Worm (Caenorhabditis elegans) whole organism, L1 larva: ENCODE results near the gene C06E4.3.

Source experiments
- C04F5.9 ChIP-seq: sonication (generic microtip); optimal IDR thresholded peaks from 2 replicates; lab custom pipeline; 2016; ENCODE audit warnings: missing genetic modification characterization, missing compliant biosample characterization
- C16A3.4 ChIP-seq: fragments of 150-350 bp; optimal IDR thresholded peaks from 2 replicates; lab custom pipeline; 2014; ENCODE audit warnings: missing biosample characterization, missing genetic modification characterization
- F16B12.6 ChIP-seq: fragments of 150-350 bp; optimal IDR thresholded peaks from 2 replicates; lab custom pipeline; 2014; ENCODE audit warnings: missing biosample characterization, missing genetic modification characterization
- alr-1 ChIP-seq: fragments of 200-800 bp; sonication (Bioruptor generic); optimal IDR thresholded peaks from 2 replicates; lab custom pipeline; 2018; ENCODE audit warnings: borderline replicate concordance, mild to moderate bottlenecking, missing genetic modification characterization, missing compliant biosample characterization
- ceh-8 ChIP-seq: fragments of 200-800 bp; sonication (Bioruptor generic); optimal IDR thresholded peaks from 2 replicates; lab custom pipeline; 2018; ENCODE audit warnings: mild to moderate bottlenecking, missing genetic modification characterization, moderate library complexity, missing compliant biosample characterization
- ceh-82 ChIP-seq, 3 experiments: fragments of 150-350 bp in 1 of 3; sonication (generic microtip) in 2 of 3; optimal IDR thresholded peaks; 2 replicates each; lab custom pipeline; 2014 to 2017; ENCODE audit warnings: missing biosample characterization in 3 of 3, missing genetic modification characterization in 3 of 3
- ceh-90 ChIP-seq: sonication (generic microtip); optimal IDR thresholded peaks from 2 replicates; lab custom pipeline; 2016; ENCODE audit warnings: missing genetic modification characterization, missing compliant biosample characterization
- dsc-1 ChIP-seq: sonication (generic microtip); optimal IDR thresholded peaks from 2 replicates; lab custom pipeline; 2016; ENCODE audit warnings: mild to moderate bottlenecking, missing genetic modification characterization, missing compliant biosample characterization
- fkh-10 ChIP-seq: sonication (generic microtip); optimal IDR thresholded peaks from 2 replicates; lab custom pipeline; 2017; ENCODE audit warnings: missing biosample characterization, missing genetic modification reagents, missing genetic modification characterization
- fkh-4 ChIP-seq: sonication (generic microtip); optimal IDR thresholded peaks from 2 replicates; lab custom pipeline; 2016; ENCODE audit warnings: missing compliant biosample characterization, missing genetic modification characterization, borderline replicate concordance
- fkh-8 ChIP-seq: sonication (generic microtip); optimal IDR thresholded peaks from 2 replicates; lab custom pipeline; 2016; ENCODE audit warnings: mild to moderate bottlenecking, missing genetic modification characterization, missing compliant biosample characterization
- isw-1 ChIP-seq: fragments of 200-800 bp; sonication (Bioruptor generic); IDR thresholded peaks from 2 replicates; pipeline ENCODE4 v1.3.6; 2022; ENCODE audit warnings: missing genetic modification characterization, missing compliant biosample characterization
- lin-14 ChIP-seq: fragments of 200-800 bp; sonication (Bioruptor generic); optimal IDR thresholded peaks from 2 replicates; lab custom pipeline; 2018; ENCODE audit warnings: mild to moderate bottlenecking, missing genetic modification characterization, moderate library complexity, missing compliant biosample characterization
- lin-15B ChIP-seq: fragments of 150-350 bp; sonication (generic microtip); optimal IDR thresholded peaks from 3 replicates; lab custom pipeline; 2014; ENCODE audit warnings: missing biosample characterization, missing genetic modification characterization
- lin-35 ChIP-seq, 2 experiments: fragments of 150-350 bp; optimal IDR thresholded peaks; 2 replicates each; lab custom pipeline; 2014; ENCODE audit warnings: missing biosample characterization in 2 of 2, missing genetic modification characterization in 2 of 2, missing genetic modification reagents in 2 of 2
- lir-3 ChIP-seq: sonication (generic microtip); optimal IDR thresholded peaks from 2 replicates; lab custom pipeline; 2016; ENCODE audit warnings: mild to moderate bottlenecking, missing genetic modification characterization, moderate library complexity, missing compliant biosample characterization; ENCODE audit not compliant: poor library complexity
- lsy-2 ChIP-seq, 2 experiments: fragments of 150-350 bp; optimal IDR thresholded peaks; 2 replicates each; lab custom pipeline; 2014; ENCODE audit warnings: missing biosample characterization in 2 of 2, missing genetic modification characterization in 2 of 2
- mep-1 ChIP-seq: fragments of 150-350 bp; optimal IDR thresholded peaks from 2 replicates; lab custom pipeline; 2014; ENCODE audit warnings: missing biosample characterization, missing genetic modification characterization
- nhr-11 ChIP-seq: fragments of 150-350 bp; optimal IDR thresholded peaks from 2 replicates; lab custom pipeline; 2014; ENCODE audit warnings: missing biosample characterization, missing genetic modification characterization
- nhr-19 ChIP-seq: fragments of 200-800 bp; sonication (Bioruptor generic); conservative IDR thresholded peaks from 2 replicates; pipeline ENCODE4 v1.3.6; 2022; ENCODE audit warnings: missing genetic modification characterization, missing compliant biosample characterization
- nhr-20 ChIP-seq: sonication (generic microtip); optimal IDR thresholded peaks from 2 replicates; lab custom pipeline; 2016; ENCODE audit warnings: mild to moderate bottlenecking, missing genetic modification characterization, missing compliant biosample characterization
- nhr-237 ChIP-seq: fragments of 150-350 bp; optimal IDR thresholded peaks from 2 replicates; lab custom pipeline; 2014; ENCODE audit warnings: missing biosample characterization, missing genetic modification characterization
- nhr-28 ChIP-seq: fragments of 150-350 bp; optimal IDR thresholded peaks from 2 replicates; lab custom pipeline; 2014; ENCODE audit warnings: missing biosample characterization, missing genetic modification characterization
- nhr-47 ChIP-seq: sonication (generic microtip); optimal IDR thresholded peaks from 2 replicates; lab custom pipeline; 2016; ENCODE audit warnings: mild to moderate bottlenecking, missing genetic modification characterization, moderate library complexity, missing compliant biosample characterization
- nhr-71 ChIP-seq: sonication (generic microtip); optimal IDR thresholded peaks from 2 replicates; lab custom pipeline; 2016; ENCODE audit warnings: mild to moderate bottlenecking, missing genetic modification characterization, moderate library complexity, missing compliant biosample characterization
- nhr-84 ChIP-seq: sonication (generic microtip); optimal IDR thresholded peaks from 2 replicates; lab custom pipeline; 2017; ENCODE audit warnings: missing biosample characterization, missing genetic modification characterization
- nhr-85 ChIP-seq: sonication (generic microtip); peaks from one replicate; lab custom pipeline; 2016; ENCODE audit warnings: missing genetic modification characterization, inconsistent platforms, missing compliant biosample characterization
- pag-3 ChIP-seq: sonication (generic microtip); optimal IDR thresholded peaks from 2 replicates; lab custom pipeline; 2017; ENCODE audit warnings: missing genetic modification characterization, mild to moderate bottlenecking, missing compliant biosample characterization, antibody characterized with exemption, borderline replicate concordance; ENCODE audit not compliant: insufficient read depth
- pqm-1 ChIP-seq: sonication (generic microtip); optimal IDR thresholded peaks from 3 replicates; lab custom pipeline; 2017; ENCODE audit warnings: missing biosample characterization, missing genetic modification characterization
- skn-1 ChIP-seq: fragments of 150-350 bp; optimal IDR thresholded peaks from 2 replicates; lab custom pipeline; 2014; ENCODE audit warnings: missing biosample characterization, missing genetic modification characterization
- snpc-4 ChIP-seq: fragments of 150-350 bp; optimal IDR thresholded peaks from 2 replicates; lab custom pipeline; 2014; ENCODE audit warnings: missing biosample characterization, missing genetic modification characterization
- snu-23 ChIP-seq: sonication (generic microtip); optimal IDR thresholded peaks from 2 replicates; lab custom pipeline; 2016; ENCODE audit warnings: missing genetic modification characterization, missing compliant biosample characterization
- sox-4 ChIP-seq: sonication (generic microtip); optimal IDR thresholded peaks from 2 replicates; lab custom pipeline; 2016; ENCODE audit warnings: missing genetic modification characterization, missing compliant biosample characterization
- sup-37 ChIP-seq: fragments of 200-800 bp; sonication (Bioruptor generic); optimal IDR thresholded peaks from 2 replicates; lab custom pipeline; 2018; ENCODE audit warnings: mild to moderate bottlenecking, missing genetic modification characterization, missing compliant biosample characterization
- tbx-2 ChIP-seq: sonication (generic microtip); optimal IDR thresholded peaks from 2 replicates; lab custom pipeline; 2016; ENCODE audit warnings: missing genetic modification characterization, missing compliant biosample characterization
- vab-15 ChIP-seq: sonication (generic microtip); optimal IDR thresholded peaks from 2 replicates; lab custom pipeline; 2017; ENCODE audit warnings: missing genotype, mild to moderate bottlenecking, missing genetic modification characterization, missing compliant biosample characterization
- zag-1 ChIP-seq: fragments of 150-350 bp; optimal IDR thresholded peaks from 2 replicates; lab custom pipeline; 2014; ENCODE audit warnings: missing biosample characterization, missing genetic modification characterization
- zip-4 ChIP-seq: fragments of 200-800 bp; sonication (Bioruptor generic); optimal IDR thresholded peaks from 2 replicates; lab custom pipeline; 2018; ENCODE audit warnings: mild to moderate bottlenecking, missing genetic modification characterization, moderate library complexity, missing compliant biosample characterization
- ztf-11 ChIP-seq, 2 experiments: sonication (generic microtip); optimal IDR thresholded peaks; 2 replicates each; lab custom pipeline; 2016 to 2017; ENCODE audit warnings: missing genetic modification characterization in 2 of 2, missing biosample characterization in 1 of 2, missing compliant biosample characterization in 1 of 2
- ztf-4 ChIP-seq: fragments of 150-350 bp; optimal IDR thresholded peaks from 2 replicates; lab custom pipeline; 2014; ENCODE audit warnings: missing biosample characterization, missing genetic modification characterization

The C06E4.3 gene

DNA sequence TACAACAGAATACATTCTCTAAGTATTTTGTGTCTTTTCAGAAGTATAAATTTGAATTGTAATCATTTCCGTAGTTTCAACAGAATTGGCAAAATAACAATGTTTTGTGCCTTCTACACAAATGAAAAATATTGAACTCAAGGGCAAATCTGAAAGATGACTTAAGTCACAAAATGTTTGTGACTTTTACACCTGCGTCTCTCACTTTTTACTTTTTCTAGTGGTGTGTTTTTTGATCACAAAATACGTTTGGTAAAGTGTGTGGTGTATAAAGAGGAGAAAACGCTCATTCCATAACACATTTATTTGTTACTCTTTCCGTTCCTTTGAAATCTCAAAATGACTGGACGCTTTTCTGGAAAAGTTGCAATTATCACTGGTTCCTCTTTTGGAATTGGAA, at the start of gene C06E4.3:
Gene C06E4.3, plus strand, starts transcription at position 289 of the 400 bp plus-strand sequence.
- TF ChIP-seq fkh-8 (peak; percentile 30), snu-23 (GFP tag; lab: Kevin White, UChicago) (peak; percentile 22), zip-4 (GFP tag; lab: Kevin White, UChicago) (no peak), lin-14 (GFP tag; lab: Kevin White, UChicago) (peak; percentile 73), mep-1 (tag; lab: Kevin White, UChicago) (peak; percentile 25), lin-15B (tag; lab: Kevin White, UChicago) (no peak), skn-1 (peak; percentile 13), nhr-71 (tag; lab: Kevin White, UChicago) (peak; percentile 15), lir-3 (tag; lab: Kevin White, UChicago) (no peak), alr-1 (tag; lab: Kevin White, UChicago) (no peak), nhr-19 (GFP tag; lab: Robert Waterston, UW) (no peak), nhr-84 (tag; lab: Kevin White, UChicago) (no peak), nhr-47 (tag; lab: Kevin White, UChicago) (no peak)

DNA sequence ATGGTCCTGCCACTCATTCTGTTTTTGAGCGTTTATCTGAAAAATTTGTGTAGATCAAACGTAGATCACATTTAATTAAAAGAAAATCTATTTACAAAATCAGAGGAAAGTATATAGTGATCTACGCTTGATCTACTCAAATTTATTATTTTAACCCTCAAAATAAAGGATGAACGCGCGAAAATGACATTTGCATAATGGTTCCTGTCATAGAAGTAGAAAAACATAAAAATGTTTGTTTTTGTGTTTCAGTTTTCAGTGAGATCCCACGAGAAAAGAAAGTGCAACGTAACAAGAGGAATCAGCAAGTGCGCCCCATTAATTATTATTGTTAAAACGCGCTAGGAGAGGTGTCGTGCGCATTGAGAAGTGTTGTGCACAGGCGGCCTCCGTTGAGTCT, 49.4 kb upstream of the C06E4.3 start:
- TF ChIP-seq zag-1 (tag; lab: Kevin White, UChicago), result no peak
- TF ChIP-seq nhr-237 (tag; lab: Kevin White, UChicago), result no peak
- no peak for TF ChIP-seq isw-1 (GFP tag; lab: Robert Waterston, UW)
- TF ChIP-seq fkh-4 (tag; lab: Kevin White, UChicago), result no peak
- no peak for TF ChIP-seq lsy-2 (tag; optimal IDR thresholded peaks at IDR 0.05; lab: Kevin White, UChicago)
- no peak for TF ChIP-seq C04F5.9 (tag; lab: Kevin White, UChicago)
- no peak for TF ChIP-seq zip-4 (GFP tag; lab: Kevin White, UChicago)
- TF ChIP-seq nhr-84 (tag; lab: Kevin White, UChicago), result no peak
- no peak for TF ChIP-seq nhr-19 (GFP tag; lab: Robert Waterston, UW)
- no peak for TF ChIP-seq lin-15B (tag; lab: Kevin White, UChicago)
- no peak for TF ChIP-seq F16B12.6 (tag; lab: Kevin White, UChicago)
- no peak for TF ChIP-seq sup-37 (GFP tag; lab: Kevin White, UChicago)
- no peak for TF ChIP-seq nhr-11 (tag; lab: Kevin White, UChicago)

DNA sequence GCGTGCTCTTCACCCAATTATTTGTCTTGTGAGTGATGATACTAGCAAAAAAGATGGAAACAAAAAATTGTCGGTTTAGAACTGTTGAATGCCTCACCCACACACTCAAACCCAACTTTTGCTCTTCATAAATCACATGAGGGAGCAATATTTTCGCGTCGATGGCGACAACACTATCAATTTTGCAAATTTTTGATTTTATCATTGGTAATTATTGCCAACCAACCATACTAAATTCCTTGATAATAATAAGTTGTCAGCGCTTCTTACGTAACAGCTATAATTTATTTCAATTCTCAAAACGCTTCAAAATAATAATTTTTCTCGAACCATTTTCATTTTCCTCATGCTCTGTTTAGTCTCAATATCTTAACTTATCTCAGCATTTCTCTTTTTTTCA, 47.9 kb upstream of the C06E4.3 start:
- TF ChIP-seq sox-4 (no peak), lin-35 (GFP tag; optimal IDR thresholded peaks at IDR 0.05; lab: Kevin White, UChicago) (peak in 1 of 2 experiments; percentile 14), lsy-2 (tag; optimal IDR thresholded peaks at IDR 0.05; lab: Kevin White, UChicago) (no peak), ztf-4 (no peak), fkh-4 (tag; lab: Kevin White, UChicago) (no peak), ceh-82 (tag; optimal IDR thresholded peaks at IDR 0.05; lab: Kevin White, UChicago) (no peak)

DNA sequence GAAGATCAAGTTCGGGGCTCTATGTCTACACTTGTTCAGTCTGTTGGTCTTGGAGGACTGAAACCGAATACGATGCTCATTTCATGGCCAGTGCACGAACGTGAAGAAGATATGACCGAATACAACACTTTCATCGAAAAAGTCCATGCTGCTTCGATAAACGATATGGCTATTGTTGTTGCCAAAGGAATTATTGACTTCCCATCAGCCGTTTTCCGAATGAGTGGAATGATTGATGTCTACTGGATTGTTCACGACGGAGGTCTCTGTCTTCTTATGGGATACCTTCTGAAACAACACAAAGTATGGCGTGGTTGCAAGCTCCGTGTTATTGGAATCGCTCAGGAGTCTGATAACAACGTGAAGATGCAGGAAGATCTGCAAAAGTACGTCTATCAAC, 44.5 kb upstream of the C06E4.3 start:
- no peak for TF ChIP-seq ztf-11 (tag; optimal IDR thresholded peaks at IDR 0.05; lab: Kevin White, UChicago)
- TF ChIP-seq pag-3 (tag; lab: Kevin White, UChicago), result no peak
- no peak for TF ChIP-seq snpc-4 (tag; lab: Kevin White, UChicago)
- no peak for TF ChIP-seq pqm-1 (tag; lab: Kevin White, UChicago)
- TF ChIP-seq C16A3.4 (tag; lab: Kevin White, UChicago), result no peak
- no peak for TF ChIP-seq sox-4
- no peak for TF ChIP-seq dsc-1 (tag; lab: Kevin White, UChicago)
- no peak for TF ChIP-seq C04F5.9 (tag; lab: Kevin White, UChicago)
- no peak for TF ChIP-seq nhr-28 (tag; lab: Kevin White, UChicago)
- no peak for TF ChIP-seq ceh-90 (tag; lab: Kevin White, UChicago)
- no peak for TF ChIP-seq lin-35 (GFP tag; optimal IDR thresholded peaks at IDR 0.05; lab: Kevin White, UChicago)
- no peak for TF ChIP-seq nhr-20 (tag; lab: Kevin White, UChicago)
- no peak for TF ChIP-seq vab-15 (tag; lab: Kevin White, UChicago)
- no peak for TF ChIP-seq lsy-2 (tag; optimal IDR thresholded peaks at IDR 0.05; lab: Kevin White, UChicago)
- no peak for TF ChIP-seq tbx-2 (tag; lab: Kevin White, UChicago)
- no peak for TF ChIP-seq nhr-85 (tag; lab: Kevin White, UChicago)
- no peak for TF ChIP-seq ceh-8 (GFP tag; lab: Kevin White, UChicago)
- TF ChIP-seq fkh-10 (GFP tag; lab: Kevin White, UChicago), result no peak
- no peak for TF ChIP-seq ceh-82 (tag; optimal IDR thresholded peaks at IDR 0.05; lab: Kevin White, UChicago)
